Worm (Caenorhabditis elegans) whole organism, late embryonic: ENCODE results near the gene T06D8.10.

Experiments used
- ahr-1 ChIP-seq: sonication (generic microtip); optimal IDR thresholded peaks from 2 replicates; lab custom pipeline; 2016; ENCODE audit warnings: missing genetic modification characterization, missing compliant biosample characterization
- ceh-2 ChIP-seq: sonication (generic microtip); optimal IDR thresholded peaks from 2 replicates; lab custom pipeline; 2016; ENCODE audit warnings: missing genotype, missing genetic modification characterization, missing compliant biosample characterization
- ceh-24 ChIP-seq: sonication (generic microtip); optimal IDR thresholded peaks from 2 replicates; lab custom pipeline; 2016; ENCODE audit warnings: mild to moderate bottlenecking, missing genetic modification characterization, missing compliant biosample characterization
- ceh-30 ChIP-seq: fragments of 150-350 bp; optimal IDR thresholded peaks from 2 replicates; lab custom pipeline; 2014; ENCODE audit warnings: missing biosample characterization, missing genetic modification characterization
- ceh-31 ChIP-seq: sonication (generic microtip); optimal IDR thresholded peaks from 2 replicates; lab custom pipeline; 2016; ENCODE audit warnings: missing genetic modification characterization, missing compliant biosample characterization
- ceh-45 ChIP-seq: fragments of 200-800 bp; sonication (Bioruptor generic); IDR thresholded peaks from 2 replicates; pipeline ENCODE4 v1.3.6; 2022; ENCODE audit warnings: missing genetic modification reagents, missing genetic modification characterization, missing compliant biosample characterization
- ceh-48 ChIP-seq: sonication (generic microtip); optimal IDR thresholded peaks from 2 replicates; lab custom pipeline; 2016; ENCODE audit warnings: missing genetic modification characterization, inconsistent platforms, missing compliant biosample characterization
- ceh-9 ChIP-seq: sonication (generic microtip); optimal IDR thresholded peaks from 2 replicates; lab custom pipeline; 2016; ENCODE audit warnings: mild to moderate bottlenecking, missing genetic modification characterization, inconsistent platforms, missing compliant biosample characterization
- che-1 ChIP-seq: sonication (generic microtip); optimal IDR thresholded peaks from 2 replicates; lab custom pipeline; 2016; ENCODE audit warnings: mild to moderate bottlenecking, missing genetic modification characterization, missing compliant biosample characterization
- dmd-4 ChIP-seq: sonication (generic microtip); optimal IDR thresholded peaks from 2 replicates; lab custom pipeline; 2016; ENCODE audit warnings: borderline replicate concordance, missing genetic modification characterization, missing compliant biosample characterization
- elt-2 ChIP-seq: sonication (generic microtip); optimal IDR thresholded peaks from 2 replicates; lab custom pipeline; 2016; ENCODE audit warnings: missing genetic modification reagents, missing genetic modification characterization, missing compliant biosample characterization
- elt-4 ChIP-seq: sonication (generic microtip); optimal IDR thresholded peaks from 2 replicates; lab custom pipeline; 2016; ENCODE audit warnings: missing genetic modification characterization, missing compliant biosample characterization
- fax-1 ChIP-seq: sonication (generic microtip); optimal IDR thresholded peaks from 2 replicates; lab custom pipeline; 2016; ENCODE audit warnings: missing genotype, missing genetic modification characterization, missing compliant biosample characterization
- fkh-6 ChIP-seq: sonication (generic microtip); optimal IDR thresholded peaks from 2 replicates; lab custom pipeline; 2016; ENCODE audit warnings: missing genetic modification characterization, missing compliant biosample characterization
- hlh-30 ChIP-seq: sonication (generic microtip); optimal IDR thresholded peaks from 2 replicates; lab custom pipeline; 2017; ENCODE audit warnings: antibody characterized with exemption, missing genetic modification characterization, missing compliant biosample characterization; ENCODE audit not compliant: insufficient read depth
- hlh-8 ChIP-seq: sonication (generic microtip); optimal IDR thresholded peaks from 2 replicates; lab custom pipeline; 2016; ENCODE audit warnings: missing genotype, missing genetic modification characterization, missing compliant biosample characterization
- madf-2 ChIP-seq: sonication (generic microtip); optimal IDR thresholded peaks from 2 replicates; lab custom pipeline; 2017; ENCODE audit warnings: missing genetic modification characterization, missing compliant biosample characterization
- mec-3 ChIP-seq: sonication (generic microtip); optimal IDR thresholded peaks from 2 replicates; lab custom pipeline; 2016; ENCODE audit warnings: borderline replicate concordance, missing genetic modification characterization, missing compliant biosample characterization
- nhr-11 ChIP-seq: fragments of 150-350 bp; optimal IDR thresholded peaks from 2 replicates; lab custom pipeline; 2014; ENCODE audit warnings: missing biosample characterization, missing genetic modification characterization
- npax-4 ChIP-seq: sonication (generic microtip); optimal IDR thresholded peaks from 2 replicates; lab custom pipeline; 2016; ENCODE audit warnings: missing genetic modification characterization, missing compliant biosample characterization
- sdc-2 ChIP-seq: sonication (generic microtip); optimal IDR thresholded peaks from 2 replicates; lab custom pipeline; 2016; ENCODE audit warnings: missing genotype, missing genetic modification characterization, missing compliant biosample characterization
- sox-2 ChIP-seq: fragments of 200-800 bp; sonication (Bioruptor generic); IDR thresholded peaks from 2 replicates; pipeline ENCODE4 v1.3.6; 2022; ENCODE audit warnings: missing genetic modification reagents, missing genetic modification characterization, missing compliant biosample characterization
- sox-4 ChIP-seq: sonication (generic microtip); optimal IDR thresholded peaks from 2 replicates; lab custom pipeline; 2017; ENCODE audit warnings: mild to moderate bottlenecking, missing genetic modification characterization, inconsistent platforms, missing compliant biosample characterization
- syd-9 ChIP-seq: sonication (generic microtip); optimal IDR thresholded peaks from 2 replicates; lab custom pipeline; 2016; ENCODE audit warnings: mild to moderate bottlenecking, missing genetic modification characterization, moderate library complexity, missing compliant biosample characterization
- ttx-3 ChIP-seq: sonication (generic microtip); optimal IDR thresholded peaks from 2 replicates; lab custom pipeline; 2016; ENCODE audit warnings: missing genetic modification reagents, missing genetic modification characterization, missing compliant biosample characterization
- unc-55 ChIP-seq: sonication (generic microtip); optimal IDR thresholded peaks from 2 replicates; lab custom pipeline; 2017; ENCODE audit warnings: missing biosample characterization, missing genetic modification reagents, missing genetic modification characterization
- ztf-16 ChIP-seq: sonication (generic microtip); optimal IDR thresholded peaks from 2 replicates; lab custom pipeline; 2017; ENCODE audit warnings: missing genetic modification characterization, missing compliant biosample characterization

T06D8.10 gene

DNA sequence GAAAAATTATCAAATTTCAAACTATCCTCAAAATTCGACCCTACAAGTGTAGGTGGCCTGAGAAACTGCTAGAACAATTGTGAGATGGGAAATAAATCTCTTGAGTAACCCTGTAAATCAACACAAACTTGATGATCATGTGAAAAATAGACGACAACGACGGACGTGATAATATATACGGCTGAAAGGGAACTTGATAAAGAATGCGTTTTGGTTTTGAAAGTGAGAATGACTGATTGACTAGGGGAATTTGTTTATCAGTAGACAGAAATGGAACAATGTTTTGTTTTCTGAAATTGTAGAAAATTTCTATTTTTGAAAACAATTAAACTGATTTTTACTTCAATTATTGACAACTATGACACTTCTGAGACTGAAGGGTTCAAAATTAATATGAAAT is 53.8 kb downstream of the T06D8.10 start:
- TF ChIP-seq ceh-48 (tag; lab: Kevin White, UChicago) (no peak), madf-2 (tag; lab: Kevin White, UChicago) (no peak), elt-4 (tag; lab: Kevin White, UChicago) (no peak), ceh-30 (tag; lab: Kevin White, UChicago) (no peak), sox-2 (no peak), ttx-3 (tag; lab: Kevin White, UChicago) (no peak), ceh-2 (no peak), ahr-1 (tag; lab: Kevin White, UChicago) (no peak), nhr-11 (tag; lab: Kevin White, UChicago) (no peak)

DNA sequence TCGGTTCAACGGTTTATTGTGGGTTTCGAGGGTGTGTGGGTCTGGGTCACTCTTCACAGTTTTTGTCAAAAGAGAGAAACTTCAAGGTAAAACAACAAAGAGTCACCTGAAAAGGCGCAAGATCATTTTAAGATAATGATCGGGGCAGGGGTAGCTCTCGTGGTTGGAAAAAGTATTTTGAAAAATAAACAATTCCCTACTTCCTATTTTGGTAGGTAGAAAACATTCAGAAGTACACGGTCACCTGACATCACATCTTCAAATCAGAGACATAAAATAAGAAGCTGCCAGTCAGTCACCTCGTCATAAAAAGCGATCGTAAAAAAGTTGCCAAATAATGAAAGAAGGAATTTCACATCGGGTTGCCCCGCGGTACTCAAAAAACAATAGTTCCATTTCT is 54.8 kb downstream of the T06D8.10 start:
- TF ChIP-seq che-1: no peak
- no peak for TF ChIP-seq nhr-11 (tag; lab: Kevin White, UChicago)
- no peak for TF ChIP-seq unc-55
- TF ChIP-seq ztf-16: no peak
- TF ChIP-seq mec-3 (tag; lab: Kevin White, UChicago): no peak
- no peak for TF ChIP-seq hlh-8 (tag; lab: Kevin White, UChicago)
- no peak for TF ChIP-seq ceh-31
- no peak for TF ChIP-seq npax-4 (tag; lab: Kevin White, UChicago)
- no peak for TF ChIP-seq ceh-24 (tag; lab: Kevin White, UChicago)
- TF ChIP-seq sdc-2: no peak
- no peak for TF ChIP-seq fax-1 (tag; lab: Kevin White, UChicago)
- no peak for TF ChIP-seq syd-9 (tag; lab: Kevin White, UChicago)
- no peak for TF ChIP-seq elt-2 (tag; lab: Kevin White, UChicago)
- TF ChIP-seq ceh-9 (tag; lab: Kevin White, UChicago): no peak
- no peak for TF ChIP-seq fkh-6 (tag; lab: Kevin White, UChicago)
- no peak for TF ChIP-seq ceh-45 (GFP tag; lab: Robert Waterston, UW)
- TF ChIP-seq sox-4 (tag; lab: Kevin White, UChicago): no peak
- TF ChIP-seq hlh-30 (tag; lab: Kevin White, UChicago): no peak
- TF ChIP-seq dmd-4 (tag; lab: Kevin White, UChicago): no peak
- TF ChIP-seq ceh-2: no peak
